Worm (Caenorhabditis elegans) whole organism, late embryonic: ENCODE measurements around the gene Y19D10B.8.

Experiments used
- C38D4.7 ChIP-seq: fragments of 200-800 bp; sonication (Bioruptor generic); optimal IDR thresholded peaks from 2 replicates; lab custom pipeline; 2018; ENCODE audit warnings: mild to moderate bottlenecking, missing genetic modification characterization, moderate library complexity, missing compliant biosample characterization
- F13H6.1 ChIP-seq: sonication (generic microtip); optimal IDR thresholded peaks from 2 replicates; lab custom pipeline; 2016; ENCODE audit warnings: missing genetic modification characterization, missing compliant biosample characterization
- K09A11.1 ChIP-seq: sonication (generic microtip); optimal IDR thresholded peaks from 2 replicates; lab custom pipeline; 2017; ENCODE audit warnings: antibody characterized with exemption, mild to moderate bottlenecking, missing genetic modification characterization, missing compliant biosample characterization; ENCODE audit not compliant: insufficient read depth
- Y22D7AL.16 ChIP-seq: sonication (generic microtip); optimal IDR thresholded peaks from 2 replicates; lab custom pipeline; 2016; ENCODE audit warnings: missing genetic modification characterization, missing compliant biosample characterization
- ahr-1 ChIP-seq: sonication (generic microtip); optimal IDR thresholded peaks from 2 replicates; lab custom pipeline; 2016; ENCODE audit warnings: missing genetic modification characterization, missing compliant biosample characterization
- ama-1 ChIP-seq: fragments of 150-350 bp; optimal IDR thresholded peaks from 2 replicates; lab custom pipeline; 2014
- ceh-18 ChIP-seq: sonication (generic microtip); optimal IDR thresholded peaks from 2 replicates; lab custom pipeline; 2016; ENCODE audit warnings: missing genetic modification characterization, missing compliant biosample characterization
- ceh-22 ChIP-seq: sonication (generic microtip); optimal IDR thresholded peaks from 2 replicates; lab custom pipeline; 2017; ENCODE audit warnings: missing biosample characterization, missing genetic modification characterization
- ceh-24 ChIP-seq: sonication (generic microtip); optimal IDR thresholded peaks from 2 replicates; lab custom pipeline; 2016; ENCODE audit warnings: mild to moderate bottlenecking, missing genetic modification characterization, missing compliant biosample characterization
- ceh-30 ChIP-seq: fragments of 150-350 bp; optimal IDR thresholded peaks from 2 replicates; lab custom pipeline; 2014; ENCODE audit warnings: missing biosample characterization, missing genetic modification characterization
- ceh-31 ChIP-seq: sonication (generic microtip); optimal IDR thresholded peaks from 2 replicates; lab custom pipeline; 2016; ENCODE audit warnings: missing genetic modification characterization, missing compliant biosample characterization
- ceh-34 ChIP-seq: sonication (generic microtip); optimal IDR thresholded peaks from 2 replicates; lab custom pipeline; 2016; ENCODE audit warnings: mild to moderate bottlenecking, missing genetic modification characterization, missing compliant biosample characterization
- ceh-48 ChIP-seq: sonication (generic microtip); optimal IDR thresholded peaks from 2 replicates; lab custom pipeline; 2016; ENCODE audit warnings: missing genetic modification characterization, inconsistent platforms, missing compliant biosample characterization
- ceh-9 ChIP-seq: sonication (generic microtip); optimal IDR thresholded peaks from 2 replicates; lab custom pipeline; 2016; ENCODE audit warnings: mild to moderate bottlenecking, missing genetic modification characterization, inconsistent platforms, missing compliant biosample characterization
- che-1 ChIP-seq: sonication (generic microtip); optimal IDR thresholded peaks from 2 replicates; lab custom pipeline; 2016; ENCODE audit warnings: mild to moderate bottlenecking, missing genetic modification characterization, missing compliant biosample characterization
- dmd-4 ChIP-seq: sonication (generic microtip); optimal IDR thresholded peaks from 2 replicates; lab custom pipeline; 2016; ENCODE audit warnings: borderline replicate concordance, missing genetic modification characterization, missing compliant biosample characterization
- dve-1 ChIP-seq: sonication (generic microtip); optimal IDR thresholded peaks from 2 replicates; lab custom pipeline; 2017; ENCODE audit warnings: antibody characterized with exemption, mild to moderate bottlenecking, missing genetic modification characterization, missing compliant biosample characterization
- elt-4 ChIP-seq: sonication (generic microtip); optimal IDR thresholded peaks from 2 replicates; lab custom pipeline; 2016; ENCODE audit warnings: missing genetic modification characterization, missing compliant biosample characterization
- ets-4 ChIP-seq: sonication (generic microtip); optimal IDR thresholded peaks from 2 replicates; lab custom pipeline; 2016; ENCODE audit warnings: missing genetic modification characterization, missing compliant biosample characterization
- eyg-1 ChIP-seq: sonication (generic microtip); optimal IDR thresholded peaks from 2 replicates; lab custom pipeline; 2016; ENCODE audit warnings: missing genotype, missing genetic modification characterization, missing compliant biosample characterization
- fkh-10 ChIP-seq: fragments of 150-350 bp; optimal IDR thresholded peaks from 2 replicates; lab custom pipeline; 2014; ENCODE audit warnings: missing biosample characterization, missing genetic modification reagents, missing genetic modification characterization
- fkh-6 ChIP-seq: sonication (generic microtip); optimal IDR thresholded peaks from 2 replicates; lab custom pipeline; 2016; ENCODE audit warnings: missing genetic modification characterization, missing compliant biosample characterization
- hlh-15 ChIP-seq: sonication (generic microtip); optimal IDR thresholded peaks from 2 replicates; lab custom pipeline; 2016; ENCODE audit warnings: missing genetic modification characterization, missing compliant biosample characterization
- hlh-6 ChIP-seq: sonication (generic microtip); optimal IDR thresholded peaks from 2 replicates; lab custom pipeline; 2016; ENCODE audit warnings: missing genotype, missing genetic modification characterization, missing compliant biosample characterization
- lim-6 ChIP-seq: sonication (generic microtip); optimal IDR thresholded peaks from 2 replicates; lab custom pipeline; 2016; ENCODE audit warnings: missing genetic modification characterization, missing compliant biosample characterization
- madf-2 ChIP-seq: sonication (generic microtip); optimal IDR thresholded peaks from 2 replicates; lab custom pipeline; 2017; ENCODE audit warnings: missing genetic modification characterization, missing compliant biosample characterization
- mec-3 ChIP-seq: sonication (generic microtip); optimal IDR thresholded peaks from 2 replicates; lab custom pipeline; 2016; ENCODE audit warnings: borderline replicate concordance, missing genetic modification characterization, missing compliant biosample characterization
- nhr-232 ChIP-seq: sonication (generic microtip); optimal IDR thresholded peaks from 2 replicates; lab custom pipeline; 2016; ENCODE audit warnings: missing genetic modification characterization, missing compliant biosample characterization
- npax-4 ChIP-seq: sonication (generic microtip); optimal IDR thresholded peaks from 2 replicates; lab custom pipeline; 2016; ENCODE audit warnings: missing genetic modification characterization, missing compliant biosample characterization
- odd-2 ChIP-seq: sonication (generic microtip); optimal IDR thresholded peaks from 2 replicates; lab custom pipeline; 2017; ENCODE audit warnings: antibody characterized with exemption, mild to moderate bottlenecking, missing genetic modification characterization, missing compliant biosample characterization
- pag-3 ChIP-seq: sonication (generic microtip); optimal IDR thresholded peaks from 2 replicates; lab custom pipeline; 2016; ENCODE audit warnings: missing compliant biosample characterization, missing genetic modification characterization, borderline replicate concordance
- pat-9 ChIP-seq: fragments of 200-800 bp; sonication (Bioruptor generic); optimal IDR thresholded peaks from 2 replicates; lab custom pipeline; 2018; ENCODE audit warnings: mild to moderate bottlenecking, missing genetic modification characterization, moderate library complexity, missing compliant biosample characterization
- pax-1 ChIP-seq: fragments of 150-350 bp; optimal IDR thresholded peaks from 2 replicates; lab custom pipeline; 2014; ENCODE audit warnings: missing biosample characterization, missing genetic modification characterization
- pha-4 ChIP-seq: fragments of 150-350 bp; optimal IDR thresholded peaks from 2 replicates; lab custom pipeline; 2018; ENCODE audit warnings: missing biosample characterization, missing genetic modification reagents, missing genetic modification characterization
- pros-1 ChIP-seq: fragments of 150-350 bp; optimal IDR thresholded peaks from 2 replicates; lab custom pipeline; 2014; ENCODE audit warnings: missing biosample characterization, missing genetic modification reagents, missing genetic modification characterization
- ref-2 ChIP-seq: sonication (generic microtip); optimal IDR thresholded peaks from 2 replicates; lab custom pipeline; 2016; ENCODE audit warnings: missing genetic modification characterization, missing compliant biosample characterization
- sdc-2 ChIP-seq: sonication (generic microtip); optimal IDR thresholded peaks from 2 replicates; lab custom pipeline; 2016; ENCODE audit warnings: missing genotype, missing genetic modification characterization, missing compliant biosample characterization
- syd-9 ChIP-seq: sonication (generic microtip); optimal IDR thresholded peaks from 2 replicates; lab custom pipeline; 2016; ENCODE audit warnings: mild to moderate bottlenecking, missing genetic modification characterization, moderate library complexity, missing compliant biosample characterization
- unc-3 ChIP-seq, 2 experiments: fragments of 200-800 bp in 1 of 2; sonication (Bioruptor generic) in 1 of 2; sonication (generic microtip) in 1 of 2; conservative IDR thresholded peaks in 1 of 2; optimal IDR thresholded peaks in 1 of 2; 2 replicates each; pipeline versions ENCODE4 v1.3.6 to Lab custom; 2016 to 2022; ENCODE audit warnings: missing compliant biosample characterization in 2 of 2, missing genetic modification characterization in 2 of 2, missing genetic modification reagents in 1 of 2
- unc-42 ChIP-seq: sonication (generic microtip); optimal IDR thresholded peaks from 2 replicates; lab custom pipeline; 2016; ENCODE audit warnings: missing genotype, missing genetic modification characterization, missing compliant biosample characterization
- unc-55 ChIP-seq: sonication (generic microtip); optimal IDR thresholded peaks from 2 replicates; lab custom pipeline; 2017; ENCODE audit warnings: missing biosample characterization, missing genetic modification reagents, missing genetic modification characterization
- zip-5 ChIP-seq: sonication (generic microtip); optimal IDR thresholded peaks from 2 replicates; lab custom pipeline; 2016; ENCODE audit warnings: missing genetic modification characterization, missing compliant biosample characterization
- ztf-16 ChIP-seq: sonication (generic microtip); optimal IDR thresholded peaks from 2 replicates; lab custom pipeline; 2017; ENCODE audit warnings: missing genetic modification characterization, missing compliant biosample characterization

Gene Y19D10B.8

ce11 chrV:2300905-2301304 lies at the start of gene Y19D10B.8:
Y19D10B.8 (minus strand) TSS chrV:2301005.
- TF ChIP-seq ahr-1 (tag; lab: Kevin White, UChicago) (no peak), ceh-34 (no peak), pat-9 (tag; lab: Kevin White, UChicago) (no peak), ets-4 (no peak), ceh-31 (tag; lab: Kevin White, UChicago) (no peak), dve-1 (tag; lab: Kevin White, UChicago) (no peak), zip-5 (tag; lab: Kevin White, UChicago) (no peak), ceh-24 (no peak), pax-1 (no peak), hlh-15 (no peak), Y22D7AL.16 (no peak), pag-3 (tag; lab: Kevin White, UChicago) (no peak), ama-1 (lab: Kevin White, UChicago) (no peak), pha-4 (tag; lab: Kevin White, UChicago) (no peak), ceh-30 (tag; lab: Kevin White, UChicago) (no peak), K09A11.1 (no peak)
- TF ChIP-seq, all 69 proteins: peak for 0

- TF ChIP-seq zip-5 (tag; lab: Kevin White, UChicago), result no peak
- TF ChIP-seq ets-4, result no peak
- TF ChIP-seq syd-9 (tag; lab: Kevin White, UChicago), result no peak
- TF ChIP-seq F13H6.1, result no peak
- no peak for TF ChIP-seq che-1 (tag; lab: Kevin White, UChicago)
- TF ChIP-seq fkh-10 (GFP tag; lab: Kevin White, UChicago), result no peak
- TF ChIP-seq npax-4, result no peak
- no peak for TF ChIP-seq ztf-16 (tag; lab: Kevin White, UChicago)
- no peak for TF ChIP-seq odd-2 (tag; lab: Kevin White, UChicago)
These were observed 42.8 kb upstream of the Y19D10B.8 start for ce11 chrV:2343572-2343971.

- TF ChIP-seq zip-5 (tag; lab: Kevin White, UChicago), result no peak
- no peak for TF ChIP-seq ceh-34
- no peak for TF ChIP-seq pha-4 (tag; lab: Kevin White, UChicago)
- no peak for TF ChIP-seq mec-3
- no peak for TF ChIP-seq ceh-9
- TF ChIP-seq C38D4.7 (GFP tag; lab: Kevin White, UChicago), result no peak
- no peak for TF ChIP-seq ceh-22 (tag; lab: Kevin White, UChicago)
- TF ChIP-seq ama-1 (lab: Kevin White, UChicago), result no peak
- TF ChIP-seq unc-55, result no peak
- no peak for TF ChIP-seq unc-3 (GFP tag; conservative IDR thresholded peaks at IDR 0.05; lab: Robert Waterston, UW)
- no peak for TF ChIP-seq unc-3 (tag; optimal IDR thresholded peaks at IDR 0.05; lab: Kevin White, UChicago)
- TF ChIP-seq elt-4 (tag; lab: Kevin White, UChicago), result no peak
- TF ChIP-seq nhr-232 (tag; lab: Kevin White, UChicago), result no peak
- TF ChIP-seq dve-1 (tag; lab: Kevin White, UChicago), result no peak
- TF ChIP-seq hlh-6 (tag; lab: Kevin White, UChicago), result no peak
These were observed 41.3 kb upstream of the Y19D10B.8 start for ce11 chrV:2342083-2342482.

ce11 chrV:2341285-2341684 lies 40.5 kb upstream of the Y19D10B.8 start, which contains the start of gene irld-30:
irld-30 (minus strand) TSS chrV:2341385.
- TF ChIP-seq dve-1 (tag; lab: Kevin White, UChicago), result no peak
- no peak for TF ChIP-seq eyg-1 (tag; lab: Kevin White, UChicago)
- no peak for TF ChIP-seq pros-1
- no peak for TF ChIP-seq unc-3 (GFP tag; conservative IDR thresholded peaks at IDR 0.05; lab: Robert Waterston, UW)
- TF ChIP-seq unc-3 (tag; optimal IDR thresholded peaks at IDR 0.05; lab: Kevin White, UChicago), result no peak
- TF ChIP-seq ceh-48 (tag; lab: Kevin White, UChicago), result no peak
- TF ChIP-seq C38D4.7 (GFP tag; lab: Kevin White, UChicago), result no peak
- TF ChIP-seq fkh-6 (tag; lab: Kevin White, UChicago), result no peak
- TF ChIP-seq ceh-18, result no peak
- no peak for TF ChIP-seq ceh-30 (tag; lab: Kevin White, UChicago)
- TF ChIP-seq dmd-4, result no peak
- no peak for TF ChIP-seq madf-2
- no peak for TF ChIP-seq hlh-15
- TF ChIP-seq che-1 (tag; lab: Kevin White, UChicago), result no peak
- TF ChIP-seq unc-42 (tag; lab: Kevin White, UChicago), result no peak
- no peak for TF ChIP-seq lim-6 (tag; lab: Kevin White, UChicago)
- TF ChIP-seq ceh-22 (tag; lab: Kevin White, UChicago), result no peak
- no peak for TF ChIP-seq ref-2 (tag; lab: Kevin White, UChicago)
- TF ChIP-seq sdc-2 (tag; lab: Kevin White, UChicago), result no peak
